Fruit fly (Drosophila melanogaster) whole organism, prepupa: ENCODE results near the gene CG5910.

Experiments used
- CG11294 ChIP-seq: fragments of 200-800 bp; sonication (Bioruptor generic); IDR thresholded peaks from 2 replicates; pipeline ENCODE4 v1.3.6; 2022; ENCODE audit warnings: missing biosample characterization, missing genetic modification characterization
- CG15336 ChIP-seq: fragments of 200-800 bp; sonication (Bioruptor generic); IDR thresholded peaks from 2 replicates; pipeline ENCODE4 v1.3.6; 2022; ENCODE audit warnings: missing biosample characterization, missing genetic modification characterization
- CG1621 ChIP-seq: fragments of 200-800 bp; sonication (Bioruptor generic); optimal IDR thresholded peaks from 3 replicates; lab custom pipeline; 2018; ENCODE audit warnings: missing biosample characterization, mild to moderate bottlenecking, missing genetic modification characterization
- CG4318 ChIP-seq: fragments of 200-800 bp; sonication (Bioruptor generic); optimal IDR thresholded peaks from 3 replicates; lab custom pipeline; 2017; ENCODE audit warnings: missing biosample characterization, mild to moderate bottlenecking, missing genetic modification characterization
- CG8319 ChIP-seq: fragments of 200-800 bp; sonication (Bioruptor generic); optimal IDR thresholded peaks from 3 replicates; lab custom pipeline; 2016; ENCODE audit warnings: missing biosample characterization, missing genetic modification characterization
- CG8632 ChIP-seq: fragments of 200-800 bp; sonication (Bioruptor generic); optimal IDR thresholded peaks from 3 replicates; lab custom pipeline; 2016; ENCODE audit warnings: missing biosample characterization, missing genetic modification characterization
- Eip75B ChIP-seq: fragments of 200-800 bp; sonication (Bioruptor generic); optimal IDR thresholded peaks from 3 replicates; lab custom pipeline; 2016; ENCODE audit warnings: missing biosample characterization, missing genetic modification characterization
- Hr38 ChIP-seq: sonication (Bioruptor generic); optimal IDR thresholded peaks from 2 replicates; lab custom pipeline; 2016; ENCODE audit warnings: missing biosample characterization, missing genetic modification characterization
- eg ChIP-seq: fragments of 200-800 bp; sonication (Bioruptor generic); IDR thresholded peaks from 3 replicates; pipeline ENCODE4 v1.3.6; 2022; ENCODE audit warnings: missing biosample characterization, missing genetic modification characterization
- fd59A ChIP-seq: fragments of 200-800 bp; sonication (Bioruptor generic); optimal IDR thresholded peaks from 2 replicates; lab custom pipeline; 2017; ENCODE audit warnings: missing biosample characterization, mild to moderate bottlenecking, missing genetic modification characterization, missing genetic modification reagents

- TF ChIP-seq CG1621 (tag; lab: Kevin White, UChicago): no peak
- no peak for TF ChIP-seq CG8632
- TF ChIP-seq CG8319 (GFP tag; lab: Kevin White, UChicago): no peak
- no peak for TF ChIP-seq Eip75B (GFP tag; lab: Kevin White, UChicago)
- no peak for TF ChIP-seq Hr38 (GFP tag; lab: Kevin White, UChicago)
- TF ChIP-seq eg (GFP tag; lab: Robert Waterston, UW): no peak
- TF ChIP-seq CG4318 (GFP tag; lab: Kevin White, UChicago): no peak
- no peak for TF ChIP-seq CG15336 (GFP tag; lab: Robert Waterston, UW)
- no peak for TF ChIP-seq fd59A (GFP tag; lab: Kevin White, UChicago)
- no peak for TF ChIP-seq CG11294 (GFP tag; lab: Robert Waterston, UW)
Observed at dm6 chr3L:20462391-20462790, 20.2 kb downstream of the CG5910 start.
